Worm (Caenorhabditis elegans) whole organism, L1 larva: ENCODE data around the gene cisd-3.2.
A peak's percentile ranks its signal among the peaks of the same experiment; 100 is the strongest.

Experiments
- C04F5.9 ChIP-seq: sonication (generic microtip); optimal IDR thresholded peaks from 2 replicates; lab custom pipeline; 2016; ENCODE audit warnings: missing genetic modification characterization, missing compliant biosample characterization
- C34B4.2 ChIP-seq: sonication (generic microtip); optimal IDR thresholded peaks from 2 replicates; lab custom pipeline; 2017; ENCODE audit warnings: mild to moderate bottlenecking, missing genetic modification characterization, missing compliant biosample characterization
- Y116A8C.19 ChIP-seq: sonication (generic microtip); optimal IDR thresholded peaks from 2 replicates; lab custom pipeline; 2016; ENCODE audit warnings: missing compliant biosample characterization, missing genetic modification characterization, borderline replicate concordance
- aha-1 ChIP-seq: fragments of 150-350 bp; optimal IDR thresholded peaks from 2 replicates; lab custom pipeline; 2014; ENCODE audit warnings: missing biosample characterization, missing genetic modification characterization
- alr-1 ChIP-seq: fragments of 200-800 bp; sonication (Bioruptor generic); optimal IDR thresholded peaks from 2 replicates; lab custom pipeline; 2018; ENCODE audit warnings: borderline replicate concordance, mild to moderate bottlenecking, missing genetic modification characterization, missing compliant biosample characterization
- aly-2 ChIP-seq: fragments of 150-350 bp; optimal IDR thresholded peaks from 2 replicates; lab custom pipeline; 2014; ENCODE audit warnings: missing biosample characterization, missing genetic modification characterization
- ama-1 ChIP-seq: fragments of 150-350 bp; optimal IDR thresholded peaks from 2 replicates; lab custom pipeline; 2014
- ceh-82 ChIP-seq, 3 experiments: fragments of 150-350 bp in 1 of 3; sonication (generic microtip) in 2 of 3; optimal IDR thresholded peaks; 2 replicates each; lab custom pipeline; 2014 to 2017; ENCODE audit warnings: missing biosample characterization in 3 of 3, missing genetic modification characterization in 3 of 3
- ceh-88 ChIP-seq: fragments of 200-800 bp; sonication (Bioruptor generic); IDR thresholded peaks from 2 replicates; pipeline ENCODE4 v1.3.6; 2022; ENCODE audit warnings: missing genetic modification characterization, missing compliant biosample characterization
- dsc-1 ChIP-seq: sonication (generic microtip); optimal IDR thresholded peaks from 2 replicates; lab custom pipeline; 2016; ENCODE audit warnings: mild to moderate bottlenecking, missing genetic modification characterization, missing compliant biosample characterization
- efl-1 ChIP-seq, 4 experiments: fragments of 150-350 bp; optimal IDR thresholded peaks in 3 of 4; peaks in 1 of 4; 1 replicate in 1 of 4; 2 replicates in 3 of 4; lab custom pipeline; 2014; ENCODE audit warnings: missing biosample characterization in 2 of 4, missing genetic modification characterization in 2 of 4, missing genetic modification reagents in 2 of 4
- efl-3 ChIP-seq: fragments of 200-800 bp; sonication (Bioruptor generic); optimal IDR thresholded peaks from 2 replicates; lab custom pipeline; 2018; ENCODE audit warnings: mild to moderate bottlenecking, missing genetic modification characterization, missing compliant biosample characterization
- egl-27 ChIP-seq, 2 experiments: fragments of 150-350 bp in 1 of 2; sonication (generic microtip); optimal IDR thresholded peaks; 3 replicates each; lab custom pipeline; 2017 to 2018; ENCODE audit warnings: missing biosample characterization in 2 of 2, missing genetic modification characterization in 2 of 2, missing genetic modification reagents in 2 of 2
- fkh-4 ChIP-seq: sonication (generic microtip); optimal IDR thresholded peaks from 2 replicates; lab custom pipeline; 2016; ENCODE audit warnings: missing compliant biosample characterization, missing genetic modification characterization, borderline replicate concordance
- fkh-8 ChIP-seq: sonication (generic microtip); optimal IDR thresholded peaks from 2 replicates; lab custom pipeline; 2016; ENCODE audit warnings: mild to moderate bottlenecking, missing genetic modification characterization, missing compliant biosample characterization
- fos-1 ChIP-seq: fragments of 150-350 bp; optimal IDR thresholded peaks from 2 replicates; lab custom pipeline; 2014; ENCODE audit warnings: missing biosample characterization, missing genetic modification characterization
- hlh-17 ChIP-seq: fragments of 200-800 bp; sonication (Bioruptor generic); optimal IDR thresholded peaks from 2 replicates; lab custom pipeline; 2018; ENCODE audit warnings: missing genetic modification characterization, mild to moderate bottlenecking, missing compliant biosample characterization, moderate library complexity, borderline replicate concordance
- hpl-2 ChIP-seq: fragments of 150-350 bp; optimal IDR thresholded peaks from 2 replicates; lab custom pipeline; 2014; ENCODE audit warnings: missing biosample characterization, missing genetic modification reagents, missing genetic modification characterization
- jun-1 ChIP-seq: fragments of 150-350 bp; optimal IDR thresholded peaks from 2 replicates; lab custom pipeline; 2014; ENCODE audit warnings: missing biosample characterization, missing genetic modification reagents, missing genetic modification characterization
- lin-14 ChIP-seq: fragments of 200-800 bp; sonication (Bioruptor generic); optimal IDR thresholded peaks from 2 replicates; lab custom pipeline; 2018; ENCODE audit warnings: mild to moderate bottlenecking, missing genetic modification characterization, moderate library complexity, missing compliant biosample characterization
- lin-15B ChIP-seq: fragments of 150-350 bp; sonication (generic microtip); optimal IDR thresholded peaks from 3 replicates; lab custom pipeline; 2014; ENCODE audit warnings: missing biosample characterization, missing genetic modification characterization
- lin-35 ChIP-seq, 2 experiments: fragments of 150-350 bp; optimal IDR thresholded peaks; 2 replicates each; lab custom pipeline; 2014; ENCODE audit warnings: missing biosample characterization in 2 of 2, missing genetic modification characterization in 2 of 2, missing genetic modification reagents in 2 of 2
- lin-39 ChIP-seq: fragments of 150-350 bp; optimal IDR thresholded peaks from 2 replicates; lab custom pipeline; 2014; ENCODE audit warnings: missing biosample characterization, missing genetic modification reagents, missing genetic modification characterization
- lir-3 ChIP-seq: sonication (generic microtip); optimal IDR thresholded peaks from 2 replicates; lab custom pipeline; 2016; ENCODE audit warnings: mild to moderate bottlenecking, missing genetic modification characterization, moderate library complexity, missing compliant biosample characterization; ENCODE audit not compliant: poor library complexity
- mef-2 ChIP-seq: fragments of 150-350 bp; optimal IDR thresholded peaks from 2 replicates; lab custom pipeline; 2014; ENCODE audit warnings: missing biosample characterization, missing genetic modification characterization
- mep-1 ChIP-seq: fragments of 150-350 bp; optimal IDR thresholded peaks from 2 replicates; lab custom pipeline; 2014; ENCODE audit warnings: missing biosample characterization, missing genetic modification characterization
- nhr-11 ChIP-seq: fragments of 150-350 bp; optimal IDR thresholded peaks from 2 replicates; lab custom pipeline; 2014; ENCODE audit warnings: missing biosample characterization, missing genetic modification characterization
- nhr-12 ChIP-seq: sonication (generic microtip); optimal IDR thresholded peaks from 2 replicates; lab custom pipeline; 2017; ENCODE audit warnings: missing biosample characterization, missing genetic modification characterization
- nhr-19 ChIP-seq: fragments of 200-800 bp; sonication (Bioruptor generic); conservative IDR thresholded peaks from 2 replicates; pipeline ENCODE4 v1.3.6; 2022; ENCODE audit warnings: missing genetic modification characterization, missing compliant biosample characterization
- nhr-47 ChIP-seq: sonication (generic microtip); optimal IDR thresholded peaks from 2 replicates; lab custom pipeline; 2016; ENCODE audit warnings: mild to moderate bottlenecking, missing genetic modification characterization, moderate library complexity, missing compliant biosample characterization
- nhr-71 ChIP-seq: sonication (generic microtip); optimal IDR thresholded peaks from 2 replicates; lab custom pipeline; 2016; ENCODE audit warnings: mild to moderate bottlenecking, missing genetic modification characterization, moderate library complexity, missing compliant biosample characterization
- nhr-76 ChIP-seq: sonication (generic microtip); optimal IDR thresholded peaks from 2 replicates; lab custom pipeline; 2017; ENCODE audit warnings: missing biosample characterization, missing genetic modification characterization
- nhr-77 ChIP-seq: fragments of 150-350 bp; optimal IDR thresholded peaks from 2 replicates; lab custom pipeline; 2014; ENCODE audit warnings: missing biosample characterization, missing genetic modification characterization
- nhr-85 ChIP-seq: sonication (generic microtip); peaks from one replicate; lab custom pipeline; 2016; ENCODE audit warnings: missing genetic modification characterization, inconsistent platforms, missing compliant biosample characterization
- nhr-90 ChIP-seq: sonication (generic microtip); optimal IDR thresholded peaks from 2 replicates; lab custom pipeline; 2016; ENCODE audit warnings: mild to moderate bottlenecking, missing genetic modification characterization, missing compliant biosample characterization; ENCODE audit not compliant: poor library complexity
- pax-3 ChIP-seq: fragments of 200-800 bp; sonication (Bioruptor generic); optimal IDR thresholded peaks from 2 replicates; lab custom pipeline; 2018; ENCODE audit warnings: mild to moderate bottlenecking, missing genetic modification characterization, moderate library complexity, missing compliant biosample characterization
- rnt-1 ChIP-seq: sonication (generic microtip); optimal IDR thresholded peaks from 2 replicates; lab custom pipeline; 2016; ENCODE audit warnings: mild to moderate bottlenecking, missing genetic modification characterization, moderate library complexity, missing compliant biosample characterization
- skn-1 ChIP-seq: fragments of 150-350 bp; optimal IDR thresholded peaks from 2 replicates; lab custom pipeline; 2014; ENCODE audit warnings: missing biosample characterization, missing genetic modification characterization
- snpc-4 ChIP-seq: fragments of 150-350 bp; optimal IDR thresholded peaks from 2 replicates; lab custom pipeline; 2014; ENCODE audit warnings: missing biosample characterization, missing genetic modification characterization
- snu-23 ChIP-seq: sonication (generic microtip); optimal IDR thresholded peaks from 2 replicates; lab custom pipeline; 2016; ENCODE audit warnings: missing genetic modification characterization, missing compliant biosample characterization
- swsn-7 ChIP-seq: sonication (generic microtip); optimal IDR thresholded peaks from 2 replicates; lab custom pipeline; 2016; ENCODE audit warnings: missing genetic modification characterization, missing compliant biosample characterization
- tbx-2 ChIP-seq: sonication (generic microtip); optimal IDR thresholded peaks from 2 replicates; lab custom pipeline; 2016; ENCODE audit warnings: missing genetic modification characterization, missing compliant biosample characterization
- tlp-1 ChIP-seq: fragments of 150-350 bp; optimal IDR thresholded peaks from 2 replicates; lab custom pipeline; 2014; ENCODE audit warnings: missing biosample characterization, missing genetic modification characterization
- unc-130 ChIP-seq: fragments of 150-350 bp; optimal IDR thresholded peaks from 2 replicates; lab custom pipeline; 2017; ENCODE audit warnings: missing biosample characterization, missing genetic modification characterization, inconsistent platforms
- unc-30 ChIP-seq: sonication (generic microtip); optimal IDR thresholded peaks from 2 replicates; lab custom pipeline; 2017; ENCODE audit warnings: missing biosample characterization, missing genetic modification characterization
- unc-62 ChIP-seq: fragments of 150-350 bp; optimal IDR thresholded peaks from 2 replicates; lab custom pipeline; 2014; ENCODE audit warnings: missing biosample characterization, missing genetic modification reagents, missing genetic modification characterization
- xbp-1 ChIP-seq: sonication (generic microtip); optimal IDR thresholded peaks from 2 replicates; lab custom pipeline; 2016; ENCODE audit warnings: missing genetic modification characterization, missing compliant biosample characterization
- zag-1 ChIP-seq: fragments of 150-350 bp; optimal IDR thresholded peaks from 2 replicates; lab custom pipeline; 2014; ENCODE audit warnings: missing biosample characterization, missing genetic modification characterization
- zip-4 ChIP-seq: fragments of 200-800 bp; sonication (Bioruptor generic); optimal IDR thresholded peaks from 2 replicates; lab custom pipeline; 2018; ENCODE audit warnings: mild to moderate bottlenecking, missing genetic modification characterization, moderate library complexity, missing compliant biosample characterization

Gene cisd-3.2

ce11 chrIII:1532777-1533473 is 7.4 kb upstream of the cisd-3.2 start, which contains the start of gene snf-6 (continued):
- TF ChIP-seq ceh-88 (GFP tag; lab: Robert Waterston, UW), result no peak
- TF ChIP-seq aly-2, result no peak
- no peak for TF ChIP-seq nhr-11 (tag; lab: Kevin White, UChicago)

ce11 chrIII:1533615-1534014 is 6.7 kb upstream of the cisd-3.2 start, which contains the start of gene mtg-1:
mtg-1 (plus strand) TSS chrIII:1533774.
- TF ChIP-seq unc-62 (GFP tag; lab: Kevin White, UChicago) (no peak), mef-2 (tag; lab: Kevin White, UChicago) (no peak), C04F5.9 (tag; lab: Kevin White, UChicago) (no peak), zip-4 (GFP tag; lab: Kevin White, UChicago) (no peak), hlh-17 (no peak), lir-3 (tag; lab: Kevin White, UChicago) (no peak), lin-14 (GFP tag; lab: Kevin White, UChicago) (peak; percentile 18), unc-30 (tag; lab: Kevin White, UChicago) (no peak), fos-1 (no peak), Y116A8C.19 (tag; lab: Kevin White, UChicago) (no peak), nhr-90 (tag; lab: Kevin White, UChicago) (no peak), snu-23 (GFP tag; lab: Kevin White, UChicago) (peak; percentile 58), jun-1 (no peak), unc-130 (tag; lab: Kevin White, UChicago) (peak; percentile 69), dsc-1 (tag; lab: Kevin White, UChicago) (no peak), egl-27 (tag; optimal IDR thresholded peaks at IDR 0.05; lab: Kevin White, UChicago) (no peak), nhr-77 (tag; lab: Kevin White, UChicago) (no peak), skn-1 (no peak), nhr-47 (tag; lab: Kevin White, UChicago) (no peak), nhr-76 (no peak), lin-39 (tag; lab: Kevin White, UChicago) (peak; percentile 3), efl-3 (GFP tag; lab: Kevin White, UChicago) (no peak), mep-1 (tag; lab: Kevin White, UChicago) (peak; percentile 66), xbp-1 (peak; percentile 4), tlp-1 (tag; lab: Kevin White, UChicago) (no peak), pax-3 (tag; lab: Kevin White, UChicago) (no peak), rnt-1 (no peak), lin-35 (GFP tag; optimal IDR thresholded peaks at IDR 0.05; lab: Kevin White, UChicago) (peak; percentile 36 to 48), swsn-7 (tag; lab: Kevin White, UChicago) (peak; percentile 33), snpc-4 (tag; lab: Kevin White, UChicago) (no peak), ceh-82 (tag; optimal IDR thresholded peaks at IDR 0.05; lab: Kevin White, UChicago) (peak; percentile 16 to 43 (median 32)), efl-1 (optimal IDR thresholded peaks at IDR 0.05; lab: Kevin White, UChicago) (peak; percentile 62 to 74), efl-1 (GFP tag; optimal IDR thresholded peaks at IDR 0.05 in 1 of 2; lab: Kevin White, UChicago) (peak; percentile 67 to 97), nhr-12 (tag; lab: Kevin White, UChicago) (no peak), nhr-71 (tag; lab: Kevin White, UChicago) (no peak), C34B4.2 (tag; lab: Kevin White, UChicago) (no peak), alr-1 (tag; lab: Kevin White, UChicago) (no peak), hpl-2 (GFP tag; lab: Kevin White, UChicago) (no peak), nhr-11 (tag; lab: Kevin White, UChicago) (no peak), tbx-2 (tag; lab: Kevin White, UChicago) (no peak), fkh-8 (tag; lab: Kevin White, UChicago) (no peak), lin-15B (peak; percentile 56), ama-1 (lab: Kevin White, UChicago) (no peak), zag-1 (tag; lab: Kevin White, UChicago) (no peak), nhr-85 (tag; lab: Kevin White, UChicago) (peak; percentile 53), nhr-19 (GFP tag; lab: Robert Waterston, UW) (0 out of 2 replicates have a peak, but pooled peaks have one; percentile 19), ceh-88 (GFP tag; lab: Robert Waterston, UW) (no peak), aha-1 (tag; lab: Kevin White, UChicago) (no peak), fkh-4 (tag; lab: Kevin White, UChicago) (no peak)
